Worm (Caenorhabditis elegans) whole organism, young adult: ENCODE measurements around the gene col-86.

Experiments
- B0035.1 ChIP-seq: sonication (generic microtip); optimal IDR thresholded peaks from 2 replicates; lab custom pipeline; 2016; ENCODE audit warnings: missing genetic modification characterization, mild to moderate bottlenecking, missing compliant biosample characterization, missing genotype, missing genetic modification reagents
- C17E4.6 ChIP-seq: fragments of 200-800 bp; sonication (Bioruptor generic); IDR thresholded peaks from 2 replicates; pipeline ENCODE4 v1.3.6; 2022; ENCODE audit warnings: missing genetic modification reagents, missing genetic modification characterization, missing compliant biosample characterization
- F33H1.4 ChIP-seq: fragments of 200-800 bp; sonication (Bioruptor generic); IDR thresholded peaks from 2 replicates; pipeline ENCODE4 v1.3.6; 2022; ENCODE audit warnings: missing genetic modification reagents, missing genetic modification characterization, missing compliant biosample characterization
- F52B5.7 ChIP-seq: sonication (generic microtip); optimal IDR thresholded peaks from 2 replicates; lab custom pipeline; 2016; ENCODE audit warnings: mild to moderate bottlenecking, missing genetic modification characterization, missing compliant biosample characterization
- F57C9.4 ChIP-seq: sonication (generic microtip); optimal IDR thresholded peaks from 2 replicates; lab custom pipeline; 2017; ENCODE audit warnings: mild to moderate bottlenecking, missing genetic modification characterization, missing compliant biosample characterization
- K11D2.4 ChIP-seq: fragments of 200-800 bp; sonication (Bioruptor generic); IDR thresholded peaks from 2 replicates; pipeline ENCODE4 v1.3.6; 2022; ENCODE audit warnings: missing genetic modification reagents, missing genetic modification characterization, missing compliant biosample characterization
- K12H6.12 ChIP-seq: fragments of 200-800 bp; sonication (Bioruptor generic); optimal IDR thresholded peaks from 2 replicates; lab custom pipeline; 2018; ENCODE audit warnings: mild to moderate bottlenecking, missing genetic modification characterization, missing compliant biosample characterization
- T07F8.4 ChIP-seq: sonication (generic microtip); optimal IDR thresholded peaks from 2 replicates; lab custom pipeline; 2016; ENCODE audit warnings: mild to moderate bottlenecking, missing genetic modification characterization, moderate library complexity, missing compliant biosample characterization
- Y56A3A.18 ChIP-seq: fragments of 200-800 bp; sonication (Bioruptor generic); IDR thresholded peaks from 2 replicates; pipeline ENCODE4 v1.3.6; 2022; ENCODE audit warnings: missing genetic modification reagents, missing genetic modification characterization, missing compliant biosample characterization
- Y79H2A.3 ChIP-seq: fragments of 200-800 bp; sonication (Bioruptor generic); conservative IDR thresholded peaks from 2 replicates; pipeline ENCODE4 v1.3.6; 2022; ENCODE audit warnings: missing genetic modification reagents, missing genetic modification characterization, missing compliant biosample characterization
- Y95B8A.8 ChIP-seq: fragments of 200-800 bp; sonication (Bioruptor generic); IDR thresholded peaks from 2 replicates; pipeline ENCODE4 v1.3.6; 2022; ENCODE audit warnings: missing genetic modification reagents, missing genetic modification characterization, missing compliant biosample characterization
- ZK185.1 ChIP-seq: sonication (generic microtip); optimal IDR thresholded peaks from 2 replicates; lab custom pipeline; 2016; ENCODE audit warnings: mild to moderate bottlenecking, missing genetic modification characterization, missing compliant biosample characterization; ENCODE audit not compliant: poor library complexity, severe bottlenecking
- aptf-3 ChIP-seq: fragments of 200-800 bp; sonication (Bioruptor generic); IDR thresholded peaks from 2 replicates; pipeline ENCODE4 v1.3.6; 2022; ENCODE audit warnings: missing genetic modification characterization, missing compliant biosample characterization
- attf-3 ChIP-seq: fragments of 200-800 bp; sonication (Bioruptor generic); conservative IDR thresholded peaks from 2 replicates; pipeline ENCODE4 v1.3.6; 2022; ENCODE audit warnings: missing genetic modification reagents, missing genetic modification characterization, missing compliant biosample characterization
- attf-5 ChIP-seq: fragments of 200-800 bp; sonication (Bioruptor generic); optimal IDR thresholded peaks from 2 replicates; lab custom pipeline; 2018; ENCODE audit warnings: mild to moderate bottlenecking, missing genetic modification characterization, missing compliant biosample characterization
- bed-1 ChIP-seq: fragments of 200-800 bp; sonication (Bioruptor generic); IDR thresholded peaks from 2 replicates; pipeline ENCODE4 v1.3.6; 2022; ENCODE audit warnings: missing genetic modification reagents, missing genetic modification characterization, missing compliant biosample characterization
- ccch-3 ChIP-seq: fragments of 200-800 bp; sonication (Bioruptor generic); optimal IDR thresholded peaks from 2 replicates; lab custom pipeline; 2018; ENCODE audit warnings: mild to moderate bottlenecking, missing genetic modification characterization, missing compliant biosample characterization
- cebp-1 ChIP-seq, 2 experiments: fragments of 200-800 bp in 1 of 2; sonication (Bioruptor generic) in 1 of 2; sonication (generic microtip) in 1 of 2; IDR thresholded peaks in 1 of 2; optimal IDR thresholded peaks in 1 of 2; 2 replicates each; pipeline versions ENCODE4 v1.3.6 to Lab custom; 2017 to 2022; ENCODE audit warnings: missing compliant biosample characterization in 2 of 2, missing genetic modification characterization in 2 of 2, mild to moderate bottlenecking in 1 of 2, missing genetic modification reagents in 1 of 2, moderate library complexity in 1 of 2
- cebp-2 ChIP-seq: fragments of 200-800 bp; sonication (Bioruptor generic); IDR thresholded peaks from 2 replicates; pipeline ENCODE4 v1.3.6; 2022; ENCODE audit warnings: missing genetic modification characterization, missing compliant biosample characterization
- ceh-27 ChIP-seq: fragments of 200-800 bp; sonication (Bioruptor generic); optimal IDR thresholded peaks from 2 replicates; lab custom pipeline; 2018; ENCODE audit warnings: mild to moderate bottlenecking, missing genetic modification characterization, moderate library complexity, missing compliant biosample characterization
- ceh-58 ChIP-seq: fragments of 200-800 bp; sonication (Bioruptor generic); IDR thresholded peaks from 2 replicates; pipeline ENCODE4 v1.3.6; 2022; ENCODE audit warnings: missing genetic modification characterization, missing compliant biosample characterization
- ceh-79 ChIP-seq: sonication (generic microtip); optimal IDR thresholded peaks from 2 replicates; lab custom pipeline; 2017; ENCODE audit warnings: mild to moderate bottlenecking, missing genetic modification characterization, missing compliant biosample characterization
- die-1 ChIP-seq: sonication (generic microtip); optimal IDR thresholded peaks from 2 replicates; lab custom pipeline; 2016; ENCODE audit warnings: missing genotype, mild to moderate bottlenecking, missing genetic modification characterization, missing compliant biosample characterization
- efl-1 ChIP-seq: fragments of 150-350 bp; optimal IDR thresholded peaks from 2 replicates; lab custom pipeline; 2014; ENCODE audit warnings: missing biosample characterization, missing genetic modification reagents, missing genetic modification characterization
- egl-44 ChIP-seq: fragments of 200-800 bp; sonication (Bioruptor generic); IDR thresholded peaks from 2 replicates; pipeline ENCODE4 v1.3.6; 2022; ENCODE audit warnings: missing genetic modification reagents, missing genetic modification characterization, missing compliant biosample characterization
- egrh-3 ChIP-seq: fragments of 200-800 bp; sonication (Bioruptor generic); IDR thresholded peaks from 2 replicates; pipeline ENCODE4 v1.3.6; 2022; ENCODE audit warnings: missing genetic modification reagents, missing genetic modification characterization, missing compliant biosample characterization
- him-1 ChIP-seq: sonication (generic microtip); optimal IDR thresholded peaks from 2 replicates; lab custom pipeline; 2016; ENCODE audit warnings: missing genotype, missing genetic modification reagents, missing genetic modification characterization, missing compliant biosample characterization
- hmg-1.2 ChIP-seq: fragments of 200-800 bp; sonication (Bioruptor generic); IDR thresholded peaks from 2 replicates; pipeline ENCODE4 v1.3.6; 2022; ENCODE audit warnings: missing genetic modification reagents, missing genetic modification characterization, missing compliant biosample characterization
- let-607 ChIP-seq, 2 experiments: fragments of 200-800 bp in 1 of 2; sonication (Bioruptor generic) in 1 of 2; sonication (generic microtip) in 1 of 2; optimal IDR thresholded peaks; 2 replicates each; lab custom pipeline; 2016 to 2018; ENCODE audit warnings: mild to moderate bottlenecking in 2 of 2, missing compliant biosample characterization in 2 of 2, missing genetic modification characterization in 2 of 2, moderate library complexity in 2 of 2, missing genotype in 1 of 2
- lin-26 ChIP-seq: fragments of 200-800 bp; sonication (Bioruptor generic); IDR thresholded peaks from 2 replicates; pipeline ENCODE4 v1.3.6; 2022; ENCODE audit warnings: missing genetic modification reagents, missing genetic modification characterization, missing compliant biosample characterization
- lir-1 ChIP-seq: fragments of 200-800 bp; sonication (Bioruptor generic); conservative IDR thresholded peaks from 2 replicates; pipeline ENCODE4 v1.3.6; 2022; ENCODE audit warnings: missing genetic modification reagents, missing genetic modification characterization, missing compliant biosample characterization
- madf-10 ChIP-seq: sonication (generic microtip); optimal IDR thresholded peaks from 2 replicates; lab custom pipeline; 2016; ENCODE audit warnings: mild to moderate bottlenecking, missing genetic modification characterization, missing compliant biosample characterization
- madf-6 ChIP-seq: fragments of 200-800 bp; sonication (Bioruptor generic); IDR thresholded peaks from 2 replicates; pipeline ENCODE4 v1.3.6; 2022; ENCODE audit warnings: missing genetic modification reagents, missing genetic modification characterization, missing compliant biosample characterization
- mes-4 ChIP-seq: sonication (generic microtip); optimal IDR thresholded peaks from 2 replicates; lab custom pipeline; 2016; ENCODE audit warnings: missing genotype, missing genetic modification characterization, missing compliant biosample characterization
- nfya-2 ChIP-seq: fragments of 200-800 bp; sonication (Bioruptor generic); IDR thresholded peaks from 2 replicates; pipeline ENCODE4 v1.3.6; 2022; ENCODE audit warnings: missing genetic modification reagents, missing genetic modification characterization, missing compliant biosample characterization
- nfyb-1 ChIP-seq: fragments of 200-800 bp; sonication (Bioruptor generic); IDR thresholded peaks from 2 replicates; pipeline ENCODE4 v1.3.6; 2022; ENCODE audit warnings: missing genetic modification reagents, missing genetic modification characterization, missing compliant biosample characterization
- nhr-120 ChIP-seq: fragments of 200-800 bp; sonication (Bioruptor generic); IDR thresholded peaks from 2 replicates; pipeline ENCODE4 v1.3.6; 2022; ENCODE audit warnings: missing genetic modification characterization, missing compliant biosample characterization
- nhr-179 ChIP-seq: sonication (generic microtip); optimal IDR thresholded peaks from 2 replicates; lab custom pipeline; 2016; ENCODE audit warnings: mild to moderate bottlenecking, missing genetic modification characterization, missing compliant biosample characterization
- pha-4 ChIP-seq: fragments of 150-350 bp; sonication (generic microtip); optimal IDR thresholded peaks from 2 replicates; lab custom pipeline; 2014; ENCODE audit warnings: missing biosample characterization, missing genetic modification reagents, missing genetic modification characterization
- repo-1 ChIP-seq: sonication (generic microtip); optimal IDR thresholded peaks from 2 replicates; lab custom pipeline; 2017; ENCODE audit warnings: mild to moderate bottlenecking, missing genetic modification characterization, missing compliant biosample characterization
- sea-2 ChIP-seq: fragments of 200-800 bp; sonication (Bioruptor generic); IDR thresholded peaks from 2 replicates; pipeline ENCODE4 v1.3.6; 2022; ENCODE audit warnings: missing genetic modification characterization, missing compliant biosample characterization
- snpc-3.4 ChIP-seq: sonication (generic microtip); optimal IDR thresholded peaks from 2 replicates; lab custom pipeline; 2017; ENCODE audit warnings: missing genetic modification characterization, mild to moderate bottlenecking, missing compliant biosample characterization, antibody characterized with exemption, moderate library complexity, missing genotype, missing genetic modification reagents
- snpc-4 ChIP-seq, 5 experiments: fragments of 150-350 bp in 1 of 5; sonication (generic microtip) in 4 of 5; optimal IDR thresholded peaks; 2 replicates each; lab custom pipeline; 2014 to 2018; ENCODE audit warnings: missing genetic modification characterization in 5 of 5, missing biosample characterization in 3 of 5, antibody characterized with exemption in 2 of 5, mild to moderate bottlenecking in 2 of 5, missing compliant biosample characterization in 2 of 5, missing genotype in 2 of 5, moderate library complexity in 2 of 5, missing genetic modification reagents in 1 of 5
- sptf-2 ChIP-seq: fragments of 200-800 bp; sonication (Bioruptor generic); optimal IDR thresholded peaks from 2 replicates; lab custom pipeline; 2018; ENCODE audit warnings: mild to moderate bottlenecking, missing genetic modification characterization, missing compliant biosample characterization
- zfh-2 ChIP-seq: fragments of 200-800 bp; sonication (Bioruptor generic); conservative IDR thresholded peaks from 2 replicates; pipeline ENCODE4 v1.3.6; 2022; ENCODE audit warnings: missing genetic modification reagents, missing genetic modification characterization, missing compliant biosample characterization
- ztf-18 ChIP-seq: sonication (generic microtip); optimal IDR thresholded peaks from 2 replicates; lab custom pipeline; 2016; ENCODE audit warnings: missing genotype, mild to moderate bottlenecking, missing genetic modification characterization, missing compliant biosample characterization
- ztf-25 ChIP-seq: fragments of 200-800 bp; sonication (Bioruptor generic); IDR thresholded peaks from 2 replicates; pipeline ENCODE4 v1.3.6; 2022; ENCODE audit warnings: missing genetic modification reagents, missing genetic modification characterization, missing compliant biosample characterization
- ztf-3 ChIP-seq: fragments of 200-800 bp; sonication (Bioruptor generic); optimal IDR thresholded peaks from 2 replicates; lab custom pipeline; 2018; ENCODE audit warnings: mild to moderate bottlenecking, missing genetic modification characterization, missing compliant biosample characterization

col-86 gene

DNA sequence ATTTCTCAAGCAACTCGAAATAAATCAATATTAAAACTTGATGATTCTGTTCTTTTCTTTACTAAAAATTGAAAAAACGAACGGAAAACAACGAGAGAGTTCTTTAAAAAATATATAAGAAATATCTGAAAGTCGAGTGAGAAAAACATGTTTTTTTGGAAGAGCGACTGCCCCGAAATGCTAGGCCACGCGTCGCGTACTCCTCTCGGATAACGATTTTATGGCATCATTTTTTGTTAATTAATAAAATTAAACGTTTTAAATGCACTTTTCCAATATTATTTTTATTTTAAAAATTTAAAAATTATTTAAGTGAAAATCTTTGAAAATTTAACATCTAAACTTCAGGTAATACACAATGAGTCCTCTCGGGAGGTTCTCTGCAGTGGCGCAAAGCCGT is 19.1 kb upstream of the col-86 start, which contains the start of gene gfm-1 (continued):
- peak; percentile 54 for TF ChIP-seq ceh-79 (tag; lab: Kevin White, UChicago)
- peak; percentile 53 for TF ChIP-seq madf-6 (GFP tag; lab: Robert Waterston, UW)
- TF ChIP-seq F52B5.7 (tag; lab: Kevin White, UChicago), result no peak
- TF ChIP-seq ceh-27, result peak; percentile 51
- TF ChIP-seq aptf-3 (GFP tag; lab: Robert Waterston, UW), result no peak
- TF ChIP-seq hmg-1.2 (GFP tag; lab: Robert Waterston, UW), result no peak
- TF ChIP-seq attf-5 (GFP tag; lab: Kevin White, UChicago), result no peak
- TF ChIP-seq zfh-2, result no peak
- TF ChIP-seq Y95B8A.8 (GFP tag; lab: Robert Waterston, UW), result no peak
- TF ChIP-seq egl-44 (GFP tag; lab: Robert Waterston, UW), result no peak
- TF ChIP-seq madf-10 (tag; lab: Kevin White, UChicago), result peak; percentile 6
- peak; percentile 6 for TF ChIP-seq B0035.1 (tag; lab: Kevin White, UChicago)
- TF ChIP-seq nhr-179, result no peak
- no peak for TF ChIP-seq ztf-3 (GFP tag; lab: Kevin White, UChicago)
- TF ChIP-seq pha-4 (tag; lab: Kevin White, UChicago), result no peak
- TF ChIP-seq mes-4 (tag; lab: Kevin White, UChicago), result no peak
- peak; percentile 43 for TF ChIP-seq snpc-3.4
- peak; percentile 33; the same call in 1 of the 2 replicates for TF ChIP-seq F33H1.4
- no peak for TF ChIP-seq bed-1 (GFP tag; lab: Robert Waterston, UW)
- no peak for TF ChIP-seq egrh-3 (GFP tag; lab: Robert Waterston, UW)
- TF ChIP-seq T07F8.4 (tag; lab: Kevin White, UChicago), result no peak
- no peak for TF ChIP-seq cebp-2
- no peak for TF ChIP-seq ccch-3 (GFP tag; lab: Kevin White, UChicago)
- no peak for TF ChIP-seq nfya-2 (GFP tag; lab: Robert Waterston, UW)
- TF ChIP-seq nhr-120, result no peak
- no peak for TF ChIP-seq F57C9.4 (tag; lab: Kevin White, UChicago)
- TF ChIP-seq ZK185.1, result peak; percentile 91
- TF ChIP-seq Y79H2A.3 (GFP tag; lab: Robert Waterston, UW), result no peak
- no peak for TF ChIP-seq die-1 (tag; lab: Kevin White, UChicago)
- no peak for TF ChIP-seq Y56A3A.18
- no peak for TF ChIP-seq K11D2.4 (GFP tag; lab: Robert Waterston, UW)
- TF ChIP-seq C17E4.6 (GFP tag; lab: Robert Waterston, UW), result no peak
- TF ChIP-seq nfyb-1 (GFP tag; lab: Robert Waterston, UW), result no peak
- TF ChIP-seq lin-26, result no peak
- no peak for TF ChIP-seq sea-2 (GFP tag; lab: Robert Waterston, UW)
- TF ChIP-seq lir-1 (GFP tag; lab: Robert Waterston, UW), result 0 out of 2 replicates have a peak, but pooled peaks have one; percentile 6
- TF ChIP-seq K12H6.12, result peak; percentile 44
- TF ChIP-seq ztf-25, result no peak
- no peak for TF ChIP-seq ceh-58
- TF ChIP-seq sptf-2, result no peak
- no peak for TF ChIP-seq attf-3 (GFP tag; lab: Robert Waterston, UW)
- TF ChIP-seq cebp-1 (GFP tag; IDR thresholded peaks at IDR 0.05; lab: Robert Waterston, UW), result no peak
- peak; percentile 27 for TF ChIP-seq cebp-1 (tag; optimal IDR thresholded peaks at IDR 0.05; lab: Kevin White, UChicago)
- no peak for TF ChIP-seq repo-1
- no peak for TF ChIP-seq efl-1
- TF ChIP-seq let-607 (tag; optimal IDR thresholded peaks at IDR 0.05; lab: Kevin White, UChicago), result peak in 1 of 2 experiments; percentile 61
- peak; percentile 36 for TF ChIP-seq ztf-18 (tag; lab: Kevin White, UChicago)
- no peak for TF ChIP-seq snpc-4 (GFP tag; optimal IDR thresholded peaks at IDR 0.05; lab: Kevin White, UChicago)
- peak in 2 of 4 experiments; percentile 33 to 56 for TF ChIP-seq snpc-4 (tag; optimal IDR thresholded peaks at IDR 0.05; lab: Kevin White, UChicago)
- no peak for TF ChIP-seq him-1 (tag; lab: Kevin White, UChicago)
